Worm (Caenorhabditis elegans) whole organism, L2 larva: ENCODE results near the gene C33E10.8.

Source experiments
- C34F6.9 ChIP-seq: fragments of 150-350 bp; optimal IDR thresholded peaks from 2 replicates; lab custom pipeline; 2014; ENCODE audit warnings: missing biosample characterization, missing genetic modification characterization
- F13H6.1 ChIP-seq: sonication (generic microtip); optimal IDR thresholded peaks from 2 replicates; lab custom pipeline; 2016; ENCODE audit warnings: missing genetic modification characterization, missing compliant biosample characterization
- R02D3.7 ChIP-seq: fragments of 150-350 bp; optimal IDR thresholded peaks from 2 replicates; lab custom pipeline; 2014; ENCODE audit warnings: missing biosample characterization, missing genetic modification characterization
- Y55F3AM.14 ChIP-seq: fragments of 200-800 bp; sonication (Bioruptor generic); optimal IDR thresholded peaks from 2 replicates; lab custom pipeline; 2018; ENCODE audit warnings: mild to moderate bottlenecking, missing genetic modification characterization, missing compliant biosample characterization
- ZK546.5 ChIP-seq: sonication (generic microtip); optimal IDR thresholded peaks from 2 replicates; lab custom pipeline; 2017; ENCODE audit warnings: missing biosample characterization, missing genetic modification characterization
- alr-1 ChIP-seq: fragments of 150-350 bp; optimal IDR thresholded peaks from 2 replicates; lab custom pipeline; 2014; ENCODE audit warnings: missing biosample characterization, missing genetic modification characterization
- ama-1 ChIP-seq: fragments of 150-350 bp; optimal IDR thresholded peaks from 2 replicates; lab custom pipeline; 2018; ENCODE audit warnings: inconsistent platforms
- blmp-1 ChIP-seq: sonication (generic microtip); optimal IDR thresholded peaks from 2 replicates; lab custom pipeline; 2017; ENCODE audit warnings: missing genetic modification characterization, mild to moderate bottlenecking, missing compliant biosample characterization, antibody characterized with exemption, moderate library complexity; ENCODE audit not compliant: insufficient read depth
- ceh-16 ChIP-seq: fragments of 150-350 bp; optimal IDR thresholded peaks from 2 replicates; lab custom pipeline; 2014; ENCODE audit warnings: missing biosample characterization, missing genetic modification characterization
- ceh-82 ChIP-seq: fragments of 150-350 bp; optimal IDR thresholded peaks from 2 replicates; lab custom pipeline; 2014; ENCODE audit warnings: missing biosample characterization, missing genetic modification characterization
- crh-2 ChIP-seq: sonication (generic microtip); optimal IDR thresholded peaks from 2 replicates; lab custom pipeline; 2017; ENCODE audit warnings: missing biosample characterization, missing genetic modification characterization
- dmd-4 ChIP-seq: sonication (generic microtip); optimal IDR thresholded peaks from 2 replicates; lab custom pipeline; 2017; ENCODE audit warnings: missing biosample characterization, missing genetic modification characterization
- elt-1 ChIP-seq: fragments of 150-350 bp; optimal IDR thresholded peaks from 2 replicates; lab custom pipeline; 2014; ENCODE audit warnings: missing biosample characterization, missing genetic modification characterization
- elt-3 ChIP-seq: sonication (generic microtip); optimal IDR thresholded peaks from 2 replicates; lab custom pipeline; 2017; ENCODE audit warnings: missing biosample characterization, missing genetic modification characterization
- fos-1 ChIP-seq: fragments of 150-350 bp; optimal IDR thresholded peaks from 2 replicates; lab custom pipeline; 2014; ENCODE audit warnings: missing biosample characterization, missing genetic modification characterization
- gmeb-1 ChIP-seq: fragments of 150-350 bp; optimal IDR thresholded peaks from 2 replicates; lab custom pipeline; 2014; ENCODE audit warnings: missing biosample characterization, missing genetic modification characterization
- lin-13 ChIP-seq: fragments of 150-350 bp; optimal IDR thresholded peaks from 2 replicates; lab custom pipeline; 2014; ENCODE audit warnings: missing biosample characterization, missing genetic modification reagents, missing genetic modification characterization
- lin-39 ChIP-seq: fragments of 150-350 bp; optimal IDR thresholded peaks from 2 replicates; lab custom pipeline; 2014; ENCODE audit warnings: missing biosample characterization, missing genetic modification reagents, missing genetic modification characterization
- lsy-2 ChIP-seq, 2 experiments: fragments of 150-350 bp in 1 of 2; sonication (generic microtip) in 1 of 2; optimal IDR thresholded peaks; 2 replicates each; lab custom pipeline; 2014 to 2017; ENCODE audit warnings: missing biosample characterization in 2 of 2, missing genetic modification characterization in 2 of 2
- mbf-1 ChIP-seq: sonication (generic microtip); optimal IDR thresholded peaks from 2 replicates; lab custom pipeline; 2017; ENCODE audit warnings: missing biosample characterization, missing genetic modification characterization
- mdl-1 ChIP-seq, 2 experiments: fragments of 150-350 bp in 1 of 2; sonication (generic microtip) in 1 of 2; optimal IDR thresholded peaks; 2 replicates each; lab custom pipeline; 2017; ENCODE audit warnings: missing biosample characterization in 2 of 2, missing genetic modification characterization in 2 of 2
- nhr-10 ChIP-seq: sonication (generic microtip); optimal IDR thresholded peaks from 2 replicates; lab custom pipeline; 2017; ENCODE audit warnings: missing biosample characterization, missing genetic modification characterization
- nhr-12 ChIP-seq: fragments of 150-350 bp; optimal IDR thresholded peaks from 2 replicates; lab custom pipeline; 2014; ENCODE audit warnings: missing biosample characterization, missing genetic modification characterization
- nhr-129 ChIP-seq: fragments of 150-350 bp; optimal IDR thresholded peaks from 2 replicates; lab custom pipeline; 2014; ENCODE audit warnings: missing biosample characterization, missing genetic modification characterization
- nhr-21 ChIP-seq: fragments of 150-350 bp; optimal IDR thresholded peaks from 2 replicates; lab custom pipeline; 2014; ENCODE audit warnings: missing biosample characterization, missing genetic modification characterization
- nhr-23 ChIP-seq: fragments of 150-350 bp; optimal IDR thresholded peaks from 2 replicates; lab custom pipeline; 2014; ENCODE audit warnings: missing biosample characterization, missing genetic modification reagents, missing genetic modification characterization
- nhr-237 ChIP-seq: fragments of 150-350 bp; optimal IDR thresholded peaks from 2 replicates; lab custom pipeline; 2014; ENCODE audit warnings: missing biosample characterization, missing genetic modification characterization
- nhr-25 ChIP-seq: fragments of 150-350 bp; sonication (generic microtip); optimal IDR thresholded peaks from 3 replicates; lab custom pipeline; 2014; ENCODE audit warnings: missing biosample characterization, missing genetic modification characterization
- nhr-6 ChIP-seq: fragments of 150-350 bp; optimal IDR thresholded peaks from 2 replicates; lab custom pipeline; 2014; ENCODE audit warnings: missing biosample characterization, missing genetic modification characterization
- nhr-77 ChIP-seq: fragments of 150-350 bp; optimal IDR thresholded peaks from 2 replicates; lab custom pipeline; 2014; ENCODE audit warnings: missing biosample characterization, missing genetic modification characterization
- sem-4 ChIP-seq: fragments of 150-350 bp; optimal IDR thresholded peaks from 2 replicates; lab custom pipeline; 2014; ENCODE audit warnings: missing biosample characterization, missing genetic modification reagents, missing genetic modification characterization
- sma-3 ChIP-seq: sonication (generic microtip); optimal IDR thresholded peaks from 2 replicates; lab custom pipeline; 2016; ENCODE audit warnings: missing genetic modification reagents, missing genetic modification characterization, missing compliant biosample characterization
- sma-9 ChIP-seq, 2 experiments: fragments of 150-350 bp in 1 of 2; sonication (generic microtip) in 1 of 2; optimal IDR thresholded peaks; 2 replicates each; lab custom pipeline; 2014 to 2016; ENCODE audit warnings: missing genetic modification characterization in 2 of 2, mild to moderate bottlenecking in 1 of 2, missing biosample characterization in 1 of 2, missing compliant biosample characterization in 1 of 2, missing genetic modification reagents in 1 of 2, moderate library complexity in 1 of 2
- snpc-4 ChIP-seq: fragments of 150-350 bp; optimal IDR thresholded peaks from 2 replicates; lab custom pipeline; 2014; ENCODE audit warnings: missing biosample characterization, missing genetic modification characterization
- unc-39 ChIP-seq: fragments of 150-350 bp; optimal IDR thresholded peaks from 2 replicates; lab custom pipeline; 2014; ENCODE audit warnings: missing biosample characterization, missing genetic modification characterization
- unc-55 ChIP-seq: fragments of 150-350 bp; sonication (generic microtip); optimal IDR thresholded peaks from 3 replicates; lab custom pipeline; 2014; ENCODE audit warnings: missing biosample characterization, missing genetic modification reagents, missing genetic modification characterization
- unc-62 ChIP-seq: fragments of 150-350 bp; optimal IDR thresholded peaks from 2 replicates; lab custom pipeline; 2014; ENCODE audit warnings: missing biosample characterization, missing genetic modification reagents, missing genetic modification characterization
- zag-1 ChIP-seq: fragments of 150-350 bp; optimal IDR thresholded peaks from 2 replicates; lab custom pipeline; 2014; ENCODE audit warnings: missing biosample characterization, missing genetic modification characterization
- ztf-11 ChIP-seq: sonication (generic microtip); optimal IDR thresholded peaks from 2 replicates; lab custom pipeline; 2017; ENCODE audit warnings: missing biosample characterization, missing genetic modification characterization
- ztf-4 ChIP-seq: fragments of 150-350 bp; optimal IDR thresholded peaks from 2 replicates; lab custom pipeline; 2014; ENCODE audit warnings: missing biosample characterization, missing genetic modification characterization

Gene C33E10.8

DNA sequence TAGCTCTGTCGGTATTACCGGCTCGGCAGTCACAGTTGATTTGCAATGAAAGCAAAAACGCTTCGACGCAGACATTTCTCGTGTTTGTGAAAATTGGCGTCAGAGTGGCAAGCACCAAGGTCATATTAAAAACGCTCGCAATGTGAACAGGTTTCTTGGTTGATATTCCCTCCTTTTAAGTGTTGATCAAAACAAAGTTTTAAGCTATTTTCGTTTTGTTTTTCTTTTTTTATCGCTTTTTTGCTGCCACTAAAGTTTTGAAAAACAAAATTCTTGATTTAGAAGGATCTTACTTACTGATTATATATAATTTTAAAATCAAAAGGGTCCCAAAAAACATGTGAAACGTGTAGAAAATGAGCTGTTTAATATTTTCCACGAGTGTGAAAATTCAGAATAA, at the start of gene C33E10.8:
C33E10.8 (minus strand) TSS at position 101 of the 400 bp plus-strand sequence.
- no peak for TF ChIP-seq nhr-6 (tag; lab: Kevin White, UChicago)
- TF ChIP-seq zag-1, result no peak
- no peak for TF ChIP-seq nhr-21 (tag; lab: Kevin White, UChicago)
- TF ChIP-seq nhr-12 (tag; lab: Kevin White, UChicago), result no peak
- no peak for TF ChIP-seq blmp-1 (tag; lab: Kevin White, UChicago)
- no peak for TF ChIP-seq C34F6.9 (tag; lab: Kevin White, UChicago)
- TF ChIP-seq unc-62, result no peak
- TF ChIP-seq elt-1 (tag; lab: Kevin White, UChicago), result no peak
- no peak for TF ChIP-seq alr-1 (tag; lab: Kevin White, UChicago)
- no peak for TF ChIP-seq nhr-25 (tag; lab: Kevin White, UChicago)
- TF ChIP-seq Y55F3AM.14 (GFP tag; lab: Kevin White, UChicago), result no peak

DNA sequence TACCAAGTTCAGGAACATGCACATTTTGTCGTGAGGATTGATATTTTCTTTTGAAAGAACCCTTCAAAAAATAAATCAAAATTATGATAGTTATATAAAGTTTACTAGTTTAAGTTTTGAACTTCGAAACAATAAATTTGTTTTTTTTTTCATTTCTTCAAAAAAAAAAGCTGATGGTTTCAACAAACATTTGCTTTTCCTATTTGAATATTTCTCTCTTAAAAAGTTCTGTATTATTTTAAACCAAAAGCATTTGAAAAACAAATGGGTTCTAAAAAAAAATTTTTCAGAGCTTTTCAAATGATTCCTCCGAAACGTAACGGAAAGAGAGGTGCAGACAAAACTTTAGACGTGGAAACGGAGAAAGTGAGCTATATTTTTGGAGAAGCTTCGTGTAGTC, 45.9 kb upstream of the C33E10.8 start, which contains the start of gene C53C11.1:
C53C11.1 (plus strand) TSS at position 301 of the 400 bp plus-strand sequence.
- TF ChIP-seq zag-1 (no peak), unc-55 (no peak), unc-39 (tag; lab: Kevin White, UChicago) (no peak), lin-39 (tag; lab: Kevin White, UChicago) (no peak), sma-3 (no peak), nhr-129 (tag; lab: Kevin White, UChicago) (no peak), ztf-11 (tag; lab: Kevin White, UChicago) (no peak), ceh-82 (tag; lab: Kevin White, UChicago) (no peak), nhr-77 (no peak), dmd-4 (no peak)
- TF ChIP-seq, all 48 proteins: peak for 0

DNA sequence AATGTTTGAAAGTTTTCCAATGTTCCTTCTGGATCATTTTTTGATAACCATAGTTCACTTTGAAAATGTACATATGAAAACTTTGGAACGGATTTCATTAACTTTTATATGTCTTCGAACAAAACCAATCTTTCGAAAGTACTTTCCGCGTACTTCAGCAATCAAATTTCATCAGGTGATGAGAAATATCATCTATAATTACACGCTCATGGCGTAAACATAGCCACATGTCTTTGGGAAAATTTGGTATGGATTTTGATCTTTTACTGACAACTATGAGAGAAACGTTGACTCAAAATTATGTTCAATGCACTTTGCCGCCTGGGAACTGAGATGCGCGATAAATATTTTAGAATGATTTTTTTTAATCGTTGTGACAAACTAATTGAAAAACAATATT, 44.3 kb upstream of the C33E10.8 start:
- TF ChIP-seq sem-4 (tag; lab: Kevin White, UChicago) (no peak), nhr-129 (tag; lab: Kevin White, UChicago) (peak; percentile 56), ZK546.5 (tag; lab: Kevin White, UChicago) (no peak), gmeb-1 (no peak)

DNA sequence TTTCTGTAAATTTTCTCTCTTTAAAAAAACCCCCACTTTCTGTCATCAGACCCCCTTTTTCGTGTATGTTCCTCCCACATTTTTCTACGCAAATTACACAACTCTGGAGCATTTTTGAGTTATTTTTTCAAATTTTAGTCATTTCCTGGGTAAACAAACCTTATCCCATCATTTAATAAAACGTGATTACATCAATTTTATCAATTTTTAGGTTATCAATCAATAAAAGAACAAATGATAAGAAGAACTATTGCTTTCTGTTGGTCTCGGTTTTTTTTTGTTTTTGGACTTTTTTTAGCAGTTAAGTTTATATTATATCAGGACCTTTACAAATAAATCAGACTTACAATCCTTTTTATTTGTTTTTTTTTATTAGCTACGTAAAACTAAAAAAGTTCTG, 41.7 kb upstream of the C33E10.8 start, which contains the start of gene C53C11.2:
C53C11.2 (plus strand) TSS at position 284 of the 400 bp plus-strand sequence.
- peak; percentile 74 for TF ChIP-seq fos-1 (tag; lab: Kevin White, UChicago)
- no peak for TF ChIP-seq dmd-4

DNA sequence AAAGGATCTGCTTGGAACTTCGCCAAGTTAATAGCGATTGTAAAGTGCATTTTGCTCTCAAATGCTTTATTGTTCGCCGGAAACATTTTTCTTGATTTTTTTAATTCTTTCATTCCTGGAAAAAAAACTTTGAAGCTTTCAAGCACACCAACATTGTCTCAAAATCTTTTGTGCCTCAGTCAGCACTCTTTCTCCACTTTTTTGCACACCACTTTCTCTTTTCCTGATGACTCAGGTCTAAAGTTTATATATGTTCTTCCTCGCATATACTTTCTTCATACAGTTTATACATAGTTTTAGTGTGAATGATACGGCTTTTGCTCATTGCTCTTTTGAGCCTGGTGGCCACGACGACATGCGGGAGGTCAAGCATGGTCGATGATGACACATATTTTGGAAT, 39.1 kb upstream of the C33E10.8 start, which contains the start of gene C53C11.5:
C53C11.5 (plus strand) TSS at position 301 of the 400 bp plus-strand sequence.
- no peak for TF ChIP-seq zag-1
- TF ChIP-seq R02D3.7, result no peak
- no peak for TF ChIP-seq Y55F3AM.14 (GFP tag; lab: Kevin White, UChicago)
- TF ChIP-seq elt-1 (tag; lab: Kevin White, UChicago), result no peak
- no peak for TF ChIP-seq mbf-1 (tag; lab: Kevin White, UChicago)
- no peak for TF ChIP-seq sem-4 (tag; lab: Kevin White, UChicago)
- no peak for TF ChIP-seq ceh-16 (tag; lab: Kevin White, UChicago)
- TF ChIP-seq elt-3 (tag; lab: Kevin White, UChicago), result no peak
- TF ChIP-seq nhr-23, result no peak
- no peak for TF ChIP-seq sma-9 (GFP tag; optimal IDR thresholded peaks at IDR 0.05; lab: Kevin White, UChicago)
- TF ChIP-seq sma-9 (tag; optimal IDR thresholded peaks at IDR 0.05; lab: Kevin White, UChicago), result no peak
- no peak for TF ChIP-seq lin-13
- no peak for TF ChIP-seq nhr-77
- no peak for TF ChIP-seq dmd-4
- TF ChIP-seq ceh-82 (tag; lab: Kevin White, UChicago), result no peak
- no peak for TF ChIP-seq unc-39 (tag; lab: Kevin White, UChicago)
- TF ChIP-seq blmp-1 (tag; lab: Kevin White, UChicago), result no peak
- TF ChIP-seq crh-2 (tag; lab: Kevin White, UChicago), result no peak

DNA sequence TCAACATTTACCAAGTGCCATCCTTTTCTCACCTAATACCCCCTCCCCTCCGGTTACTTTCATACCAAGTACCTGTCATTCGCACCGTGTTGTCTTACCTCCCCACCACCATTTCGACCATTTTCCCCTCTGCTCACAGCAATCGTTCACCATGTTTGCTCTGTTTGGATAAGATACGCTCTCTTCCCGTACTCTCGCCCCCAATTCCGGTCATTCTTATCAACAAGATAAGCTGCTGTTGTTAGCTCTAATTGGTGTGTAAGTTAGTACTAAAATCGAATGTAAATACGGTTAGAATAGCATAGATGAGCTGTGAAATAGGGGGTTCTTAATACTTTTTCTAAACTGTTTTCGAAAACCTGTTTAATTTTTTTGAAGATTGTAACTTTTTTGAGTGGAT, 35.9 kb upstream of the C33E10.8 start:
- TF ChIP-seq ceh-16 (tag; lab: Kevin White, UChicago) (no peak), ztf-4 (tag; lab: Kevin White, UChicago) (no peak), nhr-237 (tag; lab: Kevin White, UChicago) (no peak), unc-39 (tag; lab: Kevin White, UChicago) (no peak), nhr-12 (tag; lab: Kevin White, UChicago) (no peak), ama-1 (lab: Kevin White, UChicago) (no peak), mdl-1 (tag; optimal IDR thresholded peaks at IDR 0.05; lab: Kevin White, UChicago) (no peak), elt-1 (tag; lab: Kevin White, UChicago) (no peak), nhr-10 (tag; lab: Kevin White, UChicago) (no peak), snpc-4 (tag; lab: Kevin White, UChicago) (no peak), lsy-2 (tag; optimal IDR thresholded peaks at IDR 0.05; lab: Kevin White, UChicago) (no peak), nhr-25 (tag; lab: Kevin White, UChicago) (no peak), F13H6.1 (tag; lab: Kevin White, UChicago) (no peak), R02D3.7 (no peak), nhr-77 (no peak), gmeb-1 (no peak), sem-4 (tag; lab: Kevin White, UChicago) (no peak)
